Fruit fly (Drosophila melanogaster): ENCODE measurements around the gene CG4829.

DNA sequence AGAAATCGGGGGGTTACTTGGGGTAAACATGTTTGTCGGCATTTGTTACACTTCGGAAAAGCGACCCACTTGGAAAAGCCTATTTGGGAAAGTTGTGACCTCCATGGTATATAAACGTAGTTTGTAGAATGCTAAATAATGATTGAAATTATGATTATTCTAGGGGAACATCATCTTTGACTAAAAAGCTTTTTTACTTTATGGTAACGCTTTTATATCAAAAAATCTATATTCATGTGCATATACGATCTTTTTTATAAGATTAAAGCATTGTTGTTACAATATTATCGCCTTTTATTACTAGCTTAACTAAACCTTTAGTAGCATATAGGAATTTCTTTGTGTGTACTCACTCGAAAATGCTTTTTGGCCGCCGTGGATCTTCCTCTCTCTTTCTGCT, 22.8 kb downstream of the CG4829 start:
- TF ChIP-seq inv (GFP tag; IDR thresholded peaks at IDR 0.05; ENCODE audit: partially characterized antibody) (no peak), CG4730 (GFP tag; IDR thresholded peaks at IDR 0.05) (0 out of 2 replicates have a peak, but pooled peaks have one; percentile 36), CG2889 (GFP tag; IDR thresholded peaks at IDR 0.05) (no peak), CG10979 (tag; optimal IDR thresholded peaks at IDR 0.05) (peak; percentile 29), esg (GFP tag; conservative IDR thresholded peaks at IDR 0.05) (0 out of 2 replicates have a peak, but pooled peaks have one; percentile 8), CG11093 (GFP tag; IDR thresholded peaks at IDR 0.05) (peak; percentile 18; the same call in 1 of the 3 replicates), Ptx1 (GFP tag; IDR thresholded peaks at IDR 0.05) (peak; percentile 67), pum (GFP tag; optimal IDR thresholded peaks at IDR 0.05) (peak; percentile 9), tup (GFP tag; optimal IDR thresholded peaks at IDR 0.05) (no peak), CG13287 (GFP tag; IDR thresholded peaks at IDR 0.05; ENCODE audit: partially characterized antibody) (no peak), nerfin-1 (tag; optimal IDR thresholded peaks at IDR 0.05) (no peak), CG13624 (GFP tag; optimal IDR thresholded peaks at IDR 0.05) (no peak)

Data from whole organism, embryonic.